Worm (Caenorhabditis elegans) whole organism, young adult: ENCODE results near the gene T04C9.2.
A peak's percentile ranks its signal among the peaks of the same experiment; 100 is the strongest.

ENCODE experiments used
- B0261.1 ChIP-seq: sonication (generic microtip); optimal IDR thresholded peaks from 2 replicates; lab custom pipeline; 2016; ENCODE audit warnings: mild to moderate bottlenecking, missing genetic modification characterization, moderate library complexity, missing compliant biosample characterization
- D2030.7 ChIP-seq: fragments of 200-800 bp; sonication (Bioruptor generic); IDR thresholded peaks from 2 replicates; pipeline ENCODE4 v1.3.6; 2022; ENCODE audit warnings: missing genetic modification reagents, missing genetic modification characterization, missing compliant biosample characterization
- F10E7.11 ChIP-seq: sonication (generic microtip); optimal IDR thresholded peaks from 2 replicates; lab custom pipeline; 2017; ENCODE audit warnings: mild to moderate bottlenecking, missing genetic modification characterization, moderate library complexity, missing compliant biosample characterization
- F23B12.7 ChIP-seq: sonication (generic microtip); optimal IDR thresholded peaks from 2 replicates; lab custom pipeline; 2017; ENCODE audit warnings: missing genetic modification characterization, mild to moderate bottlenecking, missing compliant biosample characterization, antibody characterized with exemption, moderate library complexity; ENCODE audit not compliant: insufficient read depth
- F49E8.2 ChIP-seq: sonication (generic microtip); optimal IDR thresholded peaks from 3 replicates; lab custom pipeline; 2017; ENCODE audit warnings: missing genetic modification characterization, mild to moderate bottlenecking, missing compliant biosample characterization, antibody characterized with exemption, moderate library complexity; ENCODE audit not compliant: insufficient read depth
- F52B5.7 ChIP-seq: sonication (generic microtip); optimal IDR thresholded peaks from 2 replicates; lab custom pipeline; 2016; ENCODE audit warnings: mild to moderate bottlenecking, missing genetic modification characterization, missing compliant biosample characterization
- F55B11.4 ChIP-seq: sonication (generic microtip); optimal IDR thresholded peaks from 2 replicates; lab custom pipeline; 2016; ENCODE audit warnings: missing compliant biosample characterization, missing genetic modification characterization, borderline replicate concordance; ENCODE audit not compliant: insufficient read depth
- F57C9.4 ChIP-seq: sonication (generic microtip); optimal IDR thresholded peaks from 2 replicates; lab custom pipeline; 2017; ENCODE audit warnings: mild to moderate bottlenecking, missing genetic modification characterization, missing compliant biosample characterization
- K12H6.12 ChIP-seq: fragments of 200-800 bp; sonication (Bioruptor generic); optimal IDR thresholded peaks from 2 replicates; lab custom pipeline; 2018; ENCODE audit warnings: mild to moderate bottlenecking, missing genetic modification characterization, missing compliant biosample characterization
- T07F8.4 ChIP-seq: sonication (generic microtip); optimal IDR thresholded peaks from 2 replicates; lab custom pipeline; 2016; ENCODE audit warnings: mild to moderate bottlenecking, missing genetic modification characterization, moderate library complexity, missing compliant biosample characterization
- Y53F4B.3 ChIP-seq: fragments of 200-800 bp; sonication (Bioruptor generic); IDR thresholded peaks from 2 replicates; pipeline ENCODE4 v1.3.6; 2022; ENCODE audit warnings: missing genetic modification reagents, missing genetic modification characterization, missing compliant biosample characterization
- Y79H2A.3 ChIP-seq: fragments of 200-800 bp; sonication (Bioruptor generic); conservative IDR thresholded peaks from 2 replicates; pipeline ENCODE4 v1.3.6; 2022; ENCODE audit warnings: missing genetic modification reagents, missing genetic modification characterization, missing compliant biosample characterization
- akir-1 ChIP-seq: fragments of 200-800 bp; sonication (Bioruptor generic); optimal IDR thresholded peaks from 2 replicates; lab custom pipeline; 2018; ENCODE audit warnings: mild to moderate bottlenecking, missing genetic modification characterization, moderate library complexity, missing compliant biosample characterization
- ama-1 ChIP-seq, 3 experiments: fragments of 150-350 bp in 1 of 3; sonication (generic microtip) in 2 of 3; optimal IDR thresholded peaks; 2 replicates each; lab custom pipeline; 2014 to 2018; ENCODE audit warnings: missing biosample characterization in 2 of 3, missing genetic modification characterization in 2 of 3, missing genetic modification reagents in 2 of 3
- athp-1 ChIP-seq: sonication (generic microtip); optimal IDR thresholded peaks from 2 replicates; lab custom pipeline; 2017; ENCODE audit warnings: mild to moderate bottlenecking, missing genetic modification characterization, missing compliant biosample characterization
- attf-6 ChIP-seq: fragments of 200-800 bp; sonication (Bioruptor generic); IDR thresholded peaks from 2 replicates; pipeline ENCODE4 v1.3.6; 2022; ENCODE audit warnings: missing genetic modification reagents, missing genetic modification characterization, missing compliant biosample characterization
- bed-1 ChIP-seq: fragments of 200-800 bp; sonication (Bioruptor generic); IDR thresholded peaks from 2 replicates; pipeline ENCODE4 v1.3.6; 2022; ENCODE audit warnings: missing genetic modification reagents, missing genetic modification characterization, missing compliant biosample characterization
- cebp-2 ChIP-seq: fragments of 200-800 bp; sonication (Bioruptor generic); IDR thresholded peaks from 2 replicates; pipeline ENCODE4 v1.3.6; 2022; ENCODE audit warnings: missing genetic modification characterization, missing compliant biosample characterization
- ceh-100 ChIP-seq: fragments of 200-800 bp; sonication (Bioruptor generic); IDR thresholded peaks from 2 replicates; pipeline ENCODE4 v1.3.6; 2022; ENCODE audit warnings: missing genetic modification reagents, missing genetic modification characterization, missing compliant biosample characterization
- ceh-40 ChIP-seq: fragments of 200-800 bp; sonication (Bioruptor generic); IDR thresholded peaks from 2 replicates; pipeline ENCODE4 v1.3.6; 2022; ENCODE audit warnings: missing genetic modification characterization, missing compliant biosample characterization
- ceh-58 ChIP-seq: fragments of 200-800 bp; sonication (Bioruptor generic); IDR thresholded peaks from 2 replicates; pipeline ENCODE4 v1.3.6; 2022; ENCODE audit warnings: missing genetic modification characterization, missing compliant biosample characterization
- chd-7 ChIP-seq: sonication (generic microtip); optimal IDR thresholded peaks from 2 replicates; lab custom pipeline; 2016; ENCODE audit warnings: mild to moderate bottlenecking, missing genetic modification characterization, moderate library complexity, missing compliant biosample characterization
- efl-1 ChIP-seq: fragments of 150-350 bp; optimal IDR thresholded peaks from 2 replicates; lab custom pipeline; 2014; ENCODE audit warnings: missing biosample characterization, missing genetic modification reagents, missing genetic modification characterization
- hmg-1.2 ChIP-seq: fragments of 200-800 bp; sonication (Bioruptor generic); IDR thresholded peaks from 2 replicates; pipeline ENCODE4 v1.3.6; 2022; ENCODE audit warnings: missing genetic modification reagents, missing genetic modification characterization, missing compliant biosample characterization
- lin-35 ChIP-seq, 3 experiments: fragments of 150-350 bp in 2 of 3; sonication (generic microtip) in 1 of 3; optimal IDR thresholded peaks; 2 replicates each; lab custom pipeline; 2014 to 2018; ENCODE audit warnings: missing biosample characterization in 3 of 3, missing genetic modification characterization in 3 of 3, missing genetic modification reagents in 3 of 3
- lir-1 ChIP-seq: fragments of 200-800 bp; sonication (Bioruptor generic); conservative IDR thresholded peaks from 2 replicates; pipeline ENCODE4 v1.3.6; 2022; ENCODE audit warnings: missing genetic modification reagents, missing genetic modification characterization, missing compliant biosample characterization
- madf-3 ChIP-seq: fragments of 200-800 bp; sonication (Bioruptor generic); IDR thresholded peaks from 2 replicates; pipeline ENCODE4 v1.3.6; 2022; ENCODE audit warnings: missing genetic modification reagents, missing genetic modification characterization, missing compliant biosample characterization
- nhr-179 ChIP-seq: sonication (generic microtip); optimal IDR thresholded peaks from 2 replicates; lab custom pipeline; 2016; ENCODE audit warnings: mild to moderate bottlenecking, missing genetic modification characterization, missing compliant biosample characterization
- nhr-27 ChIP-seq: fragments of 200-800 bp; sonication (Bioruptor generic); optimal IDR thresholded peaks from 2 replicates; lab custom pipeline; 2018; ENCODE audit warnings: mild to moderate bottlenecking, missing genetic modification characterization, moderate library complexity, missing compliant biosample characterization
- somi-1 ChIP-seq: fragments of 200-800 bp; sonication (Bioruptor generic); optimal IDR thresholded peaks from 2 replicates; lab custom pipeline; 2018; ENCODE audit warnings: mild to moderate bottlenecking, missing genetic modification characterization, missing compliant biosample characterization
- tbp1 ChIP-seq: fragments of 200-800 bp; sonication (Bioruptor generic); optimal IDR thresholded peaks from 2 replicates; lab custom pipeline; 2018; ENCODE audit warnings: mild to moderate bottlenecking, missing genetic modification characterization, missing compliant biosample characterization
- unc-130 ChIP-seq: sonication (generic microtip); optimal IDR thresholded peaks from 2 replicates; lab custom pipeline; 2016; ENCODE audit warnings: missing genetic modification reagents, missing genetic modification characterization, missing compliant biosample characterization
- xnd-1 ChIP-seq: sonication (generic microtip); optimal IDR thresholded peaks from 2 replicates; lab custom pipeline; 2016; ENCODE audit warnings: missing genotype, missing genetic modification reagents, missing genetic modification characterization, missing compliant biosample characterization
- zfh-2 ChIP-seq: fragments of 200-800 bp; sonication (Bioruptor generic); conservative IDR thresholded peaks from 2 replicates; pipeline ENCODE4 v1.3.6; 2022; ENCODE audit warnings: missing genetic modification reagents, missing genetic modification characterization, missing compliant biosample characterization
- ztf-22 ChIP-seq: fragments of 200-800 bp; sonication (Bioruptor generic); optimal IDR thresholded peaks from 2 replicates; lab custom pipeline; 2018; ENCODE audit warnings: mild to moderate bottlenecking, missing genetic modification characterization, moderate library complexity, missing compliant biosample characterization

The T04C9.2 gene

DNA sequence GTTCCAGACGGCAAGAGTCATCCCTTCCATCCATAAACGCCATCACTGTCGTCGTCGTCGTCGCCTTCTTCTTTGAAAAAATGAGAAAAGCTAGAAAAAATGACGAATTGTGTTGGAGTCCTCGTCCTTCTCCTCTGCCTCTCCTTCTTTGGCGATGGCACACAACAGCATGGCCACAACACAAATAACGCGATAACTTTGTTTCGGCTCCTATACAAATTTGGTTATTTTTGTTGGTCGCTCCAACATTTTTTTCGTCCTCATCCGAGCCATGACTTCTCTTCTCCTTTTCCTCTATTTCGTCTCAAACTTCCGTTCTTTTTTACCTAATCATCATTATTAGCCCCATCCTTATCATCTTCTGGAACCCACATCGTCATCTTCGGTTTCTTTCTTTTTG is 363 bp downstream of the T04C9.2 start:
- TF ChIP-seq chd-7 (no peak), bed-1 (GFP tag; lab: Robert Waterston, UW) (no peak), unc-130 (GFP tag; lab: Kevin White, UChicago) (no peak), ceh-40 (GFP tag; lab: Robert Waterston, UW) (no peak), athp-1 (tag; lab: Kevin White, UChicago) (no peak), tbp1 (GFP tag; lab: Kevin White, UChicago) (no peak), T07F8.4 (tag; lab: Kevin White, UChicago) (no peak), F23B12.7 (tag; lab: Kevin White, UChicago) (no peak), ama-1 (optimal IDR thresholded peaks at IDR 0.05; lab: Kevin White, UChicago) (no peak), ama-1 (GFP tag; optimal IDR thresholded peaks at IDR 0.05; lab: Kevin White, UChicago) (no peak), xnd-1 (tag; lab: Kevin White, UChicago) (no peak), Y79H2A.3 (GFP tag; lab: Robert Waterston, UW) (no peak), lir-1 (GFP tag; lab: Robert Waterston, UW) (no peak), K12H6.12 (no peak), akir-1 (GFP tag; lab: Kevin White, UChicago) (no peak), ztf-22 (GFP tag; lab: Kevin White, UChicago) (no peak)

DNA sequence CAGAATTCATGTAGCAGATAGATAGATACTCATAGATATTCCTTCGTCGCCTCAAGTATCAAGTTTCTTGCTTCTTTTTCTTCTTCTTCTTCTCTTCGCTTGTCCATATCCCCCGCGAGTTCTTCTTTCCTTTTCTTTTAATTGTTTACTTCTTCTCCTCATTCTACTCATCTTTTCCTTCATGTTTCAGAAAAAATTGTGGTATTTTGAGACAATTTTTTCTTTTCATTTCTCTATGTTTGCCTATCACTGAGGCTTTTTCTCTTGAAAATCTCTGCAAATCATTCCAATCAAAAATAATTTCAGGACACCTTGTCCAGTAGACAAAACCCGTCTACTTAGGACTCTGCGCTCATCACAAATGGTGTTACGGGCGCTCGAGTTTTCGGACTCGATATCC is 1.2 kb downstream of the T04C9.2 start, which contains the start of gene T04C9.1:
TSS of gene T04C9.1 (plus strand) at position 301 of the 400 bp plus-strand sequence.
- no peak for TF ChIP-seq cebp-2
- TF ChIP-seq madf-3, result no peak
- no peak for TF ChIP-seq ceh-58 (GFP tag; lab: Robert Waterston, UW)
- TF ChIP-seq F10E7.11, result no peak
- no peak for TF ChIP-seq efl-1 (GFP tag; lab: Kevin White, UChicago)
- TF ChIP-seq somi-1 (GFP tag; lab: Kevin White, UChicago), result no peak
- TF ChIP-seq D2030.7 (GFP tag; lab: Robert Waterston, UW), result no peak
- TF ChIP-seq lin-35 (GFP tag; optimal IDR thresholded peaks at IDR 0.05; lab: Kevin White, UChicago), result no peak
- TF ChIP-seq F52B5.7 (tag; lab: Kevin White, UChicago), result no peak
- no peak for TF ChIP-seq F55B11.4 (tag; lab: Kevin White, UChicago)
- TF ChIP-seq F23B12.7 (tag; lab: Kevin White, UChicago), result no peak
- no peak for TF ChIP-seq attf-6 (GFP tag; lab: Robert Waterston, UW)
- no peak for TF ChIP-seq B0261.1 (tag; lab: Kevin White, UChicago)
- TF ChIP-seq nhr-179, result no peak
- no peak for TF ChIP-seq F49E8.2 (tag; lab: Kevin White, UChicago)
- no peak for TF ChIP-seq ceh-100 (GFP tag; lab: Robert Waterston, UW)
- TF ChIP-seq, all 124 proteins: peak for 0

DNA sequence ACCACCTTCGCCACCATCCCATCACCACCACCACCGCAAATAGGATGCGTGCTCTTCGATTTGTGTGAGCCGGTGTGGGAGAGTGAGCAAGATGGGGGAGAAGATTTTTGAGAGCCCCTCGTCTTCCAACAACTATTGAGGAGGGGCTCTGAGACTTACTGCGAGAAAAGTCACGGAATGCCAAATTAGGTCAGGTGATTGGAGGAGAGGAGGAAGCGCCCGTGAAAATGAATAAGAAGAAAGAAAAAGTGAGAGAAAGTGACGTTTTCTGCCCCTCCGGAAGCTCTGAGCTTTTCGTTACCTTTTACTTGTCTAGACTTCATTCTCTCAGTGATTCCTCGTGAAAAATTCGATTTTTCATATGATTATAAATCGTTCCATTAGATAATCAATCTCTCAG is 7.0 kb downstream of the T04C9.2 start:
- no peak for TF ChIP-seq nhr-27 (tag; lab: Kevin White, UChicago)
- no peak for TF ChIP-seq hmg-1.2 (GFP tag; lab: Robert Waterston, UW)
- TF ChIP-seq Y53F4B.3 (GFP tag; lab: Robert Waterston, UW), result no peak
- TF ChIP-seq F57C9.4, result no peak
- 0 out of 2 replicates have a peak, but pooled peaks have one; percentile 18 for TF ChIP-seq zfh-2
